Fruit fly (Drosophila melanogaster) whole organism, pupa: ENCODE data around the gene Obp19a.

ENCODE experiments used
- CG10348 ChIP-seq: fragments of 200-800 bp; sonication (Bioruptor generic); IDR thresholded peaks from 2 replicates; pipeline ENCODE4 v1.3.6; 2022; ENCODE audit warnings: missing biosample characterization, missing genetic modification characterization
- CG12605 ChIP-seq: fragments of 200-800 bp; sonication (Bioruptor generic); IDR thresholded peaks from 2 replicates; pipeline ENCODE4 v1.3.6; 2022; ENCODE audit warnings: missing biosample characterization, missing genetic modification characterization
- CG14655 ChIP-seq: fragments of 200-800 bp; sonication (Bioruptor generic); optimal IDR thresholded peaks from 3 replicates; lab custom pipeline; 2017; ENCODE audit warnings: mild to moderate bottlenecking, missing biosample characterization, missing genetic modification reagents, missing genetic modification characterization
- CG15710 ChIP-seq: fragments of 200-800 bp; sonication (Bioruptor generic); optimal IDR thresholded peaks from 2 replicates; lab custom pipeline; 2018; ENCODE audit warnings: missing biosample characterization, mild to moderate bottlenecking, missing genetic modification characterization, moderate library complexity
- CG17806 ChIP-seq: fragments of 200-800 bp; sonication (Bioruptor generic); optimal IDR thresholded peaks from 2 replicates; lab custom pipeline; 2018; ENCODE audit warnings: missing biosample characterization, mild to moderate bottlenecking, missing genetic modification characterization, moderate library complexity
- CG32121 ChIP-seq: fragments of 200-800 bp; sonication (Bioruptor generic); IDR thresholded peaks from 2 replicates; pipeline ENCODE4 v1.3.6; 2022; ENCODE audit warnings: missing biosample characterization, missing genetic modification characterization
- CG34367 ChIP-seq: fragments of 200-800 bp; sonication (Bioruptor generic); optimal IDR thresholded peaks from 2 replicates; lab custom pipeline; 2018; ENCODE audit warnings: missing biosample characterization, mild to moderate bottlenecking, missing genetic modification characterization
- CG4496 ChIP-seq: fragments of 200-800 bp; sonication (Bioruptor generic); IDR thresholded peaks from 3 replicates; pipeline ENCODE4 v1.3.6; 2022; ENCODE audit warnings: missing biosample characterization, missing genetic modification characterization
- CG8159 ChIP-seq: fragments of 200-800 bp; sonication (Bioruptor generic); optimal IDR thresholded peaks from 3 replicates; lab custom pipeline; 2018; ENCODE audit warnings: missing biosample characterization, mild to moderate bottlenecking, missing genetic modification characterization, moderate library complexity
- CG8301 ChIP-seq: fragments of 200-800 bp; sonication (Bioruptor generic); optimal IDR thresholded peaks from 2 replicates; lab custom pipeline; 2018; ENCODE audit warnings: missing biosample characterization, mild to moderate bottlenecking, missing genetic modification characterization
- CG9948 ChIP-seq: fragments of 200-800 bp; sonication (Bioruptor generic); optimal IDR thresholded peaks from 2 replicates; lab custom pipeline; 2018; ENCODE audit warnings: missing biosample characterization, mild to moderate bottlenecking, missing genetic modification characterization, moderate library complexity
- D1 ChIP-seq: fragments of 200-800 bp; sonication (Bioruptor generic); optimal IDR thresholded peaks from 2 replicates; lab custom pipeline; 2018; ENCODE audit warnings: missing biosample characterization, mild to moderate bottlenecking, missing genetic modification characterization, moderate library complexity
- EcR ChIP-seq: fragments of 200-800 bp; sonication (Bioruptor generic); optimal IDR thresholded peaks from 3 replicates; lab custom pipeline; 2019; ENCODE audit warnings: missing biosample characterization, missing genetic modification characterization, mild to moderate bottlenecking, moderate library complexity, missing genetic modification reagents
- Ets98B ChIP-seq: fragments of 200-800 bp; sonication (Bioruptor generic); IDR thresholded peaks from 2 replicates; pipeline ENCODE4 v1.3.6; 2022; ENCODE audit warnings: missing biosample characterization, missing genetic modification characterization
- Pif1B ChIP-seq: fragments of 200-800 bp; sonication (Bioruptor generic); optimal IDR thresholded peaks from 3 replicates; lab custom pipeline; 2016; ENCODE audit warnings: missing biosample characterization, missing genetic modification characterization
- Snoo ChIP-seq: fragments of 200-800 bp; sonication (Bioruptor generic); optimal IDR thresholded peaks from 3 replicates; lab custom pipeline; 2017; ENCODE audit warnings: missing biosample characterization, mild to moderate bottlenecking, missing genetic modification characterization, inconsistent platforms
- fd96Ca ChIP-seq: fragments of 200-800 bp; sonication (Bioruptor generic); IDR thresholded peaks from 3 replicates; pipeline ENCODE4 v1.3.6; 2022; ENCODE audit warnings: missing biosample characterization, missing genetic modification characterization
- gl ChIP-seq: fragments of 200-800 bp; sonication (Bioruptor generic); optimal IDR thresholded peaks from 2 replicates; lab custom pipeline; 2018; ENCODE audit warnings: missing biosample characterization, mild to moderate bottlenecking, missing genetic modification characterization
- rn ChIP-seq: fragments of 200-800 bp; sonication (Bioruptor generic); IDR thresholded peaks from 2 replicates; pipeline ENCODE4 v1.3.6; 2022; ENCODE audit warnings: missing biosample characterization, missing genetic modification characterization

Obp19a gene

DNA sequence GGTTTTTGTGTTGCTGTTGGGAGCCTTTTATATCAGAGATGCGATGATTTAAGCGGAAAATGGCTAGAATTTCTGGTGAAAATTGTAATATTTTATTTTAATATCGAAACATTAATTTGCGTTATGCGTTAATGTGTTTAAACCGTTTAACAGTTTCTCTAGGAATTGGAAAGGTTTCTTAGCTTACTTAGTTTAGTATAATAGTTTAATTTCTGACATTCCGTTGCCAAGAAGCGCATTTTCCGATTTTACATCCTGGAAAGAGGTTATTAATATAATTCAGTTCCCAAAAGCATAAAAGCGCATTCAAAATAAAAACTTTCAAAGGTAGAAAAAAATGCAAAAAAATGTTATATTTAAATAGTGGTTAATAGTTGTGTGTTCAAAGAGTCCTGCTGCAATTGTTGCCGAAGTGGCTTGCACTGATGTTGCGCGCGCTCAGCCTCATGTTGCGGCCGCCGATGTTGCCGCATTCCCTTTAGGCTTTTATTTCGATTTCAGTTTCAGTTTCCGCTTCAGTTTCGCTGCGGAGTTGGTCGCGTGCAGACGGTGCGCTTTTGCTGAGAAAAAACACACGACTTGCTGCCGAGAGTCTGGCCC is 33.4 kb downstream of the Obp19a start, which contains the start of gene tbc:
Gene tbc, plus strand, starts transcription at position 504 of the 600 bp plus-strand sequence.
- TF ChIP-seq CG32121 (GFP tag; lab: Robert Waterston, UW) (no peak), CG15710 (tag; lab: Kevin White, UChicago) (no peak), Pif1B (GFP tag; lab: Kevin White, UChicago) (no peak), CG34367 (tag; lab: Kevin White, UChicago) (no peak), fd96Ca (no peak), gl (no peak), CG8301 (tag; lab: Kevin White, UChicago) (no peak), CG8159 (tag; lab: Kevin White, UChicago) (no peak), Snoo (tag; lab: Kevin White, UChicago) (no peak), CG14655 (GFP tag; lab: Kevin White, UChicago) (no peak), CG9948 (no peak), EcR (no peak), rn (no peak), Ets98B (no peak), CG4496 (GFP tag; lab: Robert Waterston, UW) (no peak), CG17806 (tag; lab: Kevin White, UChicago) (no peak), CG10348 (GFP tag; lab: Robert Waterston, UW) (no peak), CG12605 (GFP tag; lab: Robert Waterston, UW) (no peak), D1 (tag; lab: Kevin White, UChicago) (no peak)
- TF ChIP-seq, all 21 proteins: peak for 0
